Worm (Caenorhabditis elegans): ENCODE measurements around the gene B0416.2.
A peak's percentile ranks its signal among the peaks of the same experiment; 100 is the strongest.

Gene B0416.2

ce11 chrX:9338375-9338774 is 39.4 kb downstream of the B0416.2 start, which contains the start of gene apa-2:
TSS of gene apa-2 (plus strand) at chrX:9338675.
- TF ChIP-seq nhr-10 (tag; optimal IDR thresholded peaks at IDR 0.05) (no peak), elt-1 (tag; optimal IDR thresholded peaks at IDR 0.05) (no peak), nhr-77 (tag; optimal IDR thresholded peaks at IDR 0.05) (no peak), R02D3.7 (tag; optimal IDR thresholded peaks at IDR 0.05) (no peak), peb-1 (tag; optimal IDR thresholded peaks at IDR 0.05) (no peak), unc-62 (GFP tag; optimal IDR thresholded peaks at IDR 0.05) (no peak), sma-9 (GFP tag; optimal IDR thresholded peaks at IDR 0.05) (no peak), sma-9 (tag; optimal IDR thresholded peaks at IDR 0.05) (no peak), nhr-21 (tag; optimal IDR thresholded peaks at IDR 0.05) (no peak), crh-2 (tag; optimal IDR thresholded peaks at IDR 0.05) (no peak), mbf-1 (tag; optimal IDR thresholded peaks at IDR 0.05) (no peak)

- no peak for TF ChIP-seq nhr-10 (tag; optimal IDR thresholded peaks at IDR 0.05)
- peak; percentile 60 for TF ChIP-seq lin-13 (GFP tag; optimal IDR thresholded peaks at IDR 0.05)
- TF ChIP-seq unc-55 (GFP tag; optimal IDR thresholded peaks at IDR 0.05), result peak; percentile 71
- no peak for TF ChIP-seq R02D3.7 (tag; optimal IDR thresholded peaks at IDR 0.05)
- peak; percentile 39 for TF ChIP-seq mab-5 (tag; optimal IDR thresholded peaks at IDR 0.05)
- TF ChIP-seq sma-3 (GFP tag; optimal IDR thresholded peaks at IDR 0.05), result no peak
- TF ChIP-seq unc-39 (tag; optimal IDR thresholded peaks at IDR 0.05), result no peak
- peak; percentile 33 for TF ChIP-seq lin-11 (tag; optimal IDR thresholded peaks at IDR 0.05)
- TF ChIP-seq nhr-25 (tag; optimal IDR thresholded peaks at IDR 0.05), result peak; percentile 73
- peak; percentile 24 for TF ChIP-seq blmp-1 (tag; optimal IDR thresholded peaks at IDR 0.05; ENCODE audit: insufficient read depth)
- no peak for TF ChIP-seq mbf-1 (tag; optimal IDR thresholded peaks at IDR 0.05)
- TF ChIP-seq lsy-2 (tag; optimal IDR thresholded peaks at IDR 0.05), result peak in 1 of 2 experiments; percentile 83
- no peak for TF ChIP-seq ceh-16 (tag; optimal IDR thresholded peaks at IDR 0.05)
- TF ChIP-seq sma-9 (GFP tag; optimal IDR thresholded peaks at IDR 0.05), result peak; percentile 70
- no peak for TF ChIP-seq sma-9 (tag; optimal IDR thresholded peaks at IDR 0.05)
- no peak for TF ChIP-seq nhr-77 (tag; optimal IDR thresholded peaks at IDR 0.05)
- peak; percentile 60 for TF ChIP-seq nhr-21 (tag; optimal IDR thresholded peaks at IDR 0.05)
- TF ChIP-seq ZK546.5 (tag; optimal IDR thresholded peaks at IDR 0.05), result no peak
- peak; percentile 92 for TF ChIP-seq crh-2 (tag; optimal IDR thresholded peaks at IDR 0.05)
- TF ChIP-seq nhr-23 (tag; optimal IDR thresholded peaks at IDR 0.05), result no peak
- no peak for TF ChIP-seq ztf-1 (GFP tag; conservative IDR thresholded peaks at IDR 0.05)
- TF ChIP-seq nhr-12 (tag; optimal IDR thresholded peaks at IDR 0.05), result no peak
- TF ChIP-seq elt-1 (tag; optimal IDR thresholded peaks at IDR 0.05), result no peak
- no peak for TF ChIP-seq lin-39 (tag; optimal IDR thresholded peaks at IDR 0.05)
- no peak for TF ChIP-seq F13H6.1 (tag; optimal IDR thresholded peaks at IDR 0.05)
- TF ChIP-seq alr-1 (tag; optimal IDR thresholded peaks at IDR 0.05), result no peak
- TF ChIP-seq Y55F3AM.14 (GFP tag; optimal IDR thresholded peaks at IDR 0.05), result no peak
- no peak for TF ChIP-seq nhr-237 (tag; optimal IDR thresholded peaks at IDR 0.05)
- no peak for TF ChIP-seq ztf-11 (tag; optimal IDR thresholded peaks at IDR 0.05)
- TF ChIP-seq mdl-1 (tag; optimal IDR thresholded peaks at IDR 0.05), result peak; percentile 87 to 88
- peak; percentile 11 for TF ChIP-seq sem-4 (tag; optimal IDR thresholded peaks at IDR 0.05)
- peak; percentile 54 for TF ChIP-seq ztf-4 (tag; optimal IDR thresholded peaks at IDR 0.05)
- no peak for TF ChIP-seq elt-3 (tag; optimal IDR thresholded peaks at IDR 0.05)
- peak; percentile 95 for TF ChIP-seq nhr-129 (tag; optimal IDR thresholded peaks at IDR 0.05)
- TF ChIP-seq nhr-6 (tag; optimal IDR thresholded peaks at IDR 0.05), result peak; percentile 11
- peak; percentile 94 for TF ChIP-seq C34F6.9 (tag; optimal IDR thresholded peaks at IDR 0.05)
- TF ChIP-seq zag-1 (tag; optimal IDR thresholded peaks at IDR 0.05), result peak; percentile 4
- TF ChIP-seq fos-1 (tag; optimal IDR thresholded peaks at IDR 0.05), result peak; percentile 77
- no peak for TF ChIP-seq gmeb-1 (tag; optimal IDR thresholded peaks at IDR 0.05)
- TF ChIP-seq peb-1 (tag; optimal IDR thresholded peaks at IDR 0.05), result no peak
- TF ChIP-seq dmd-4 (tag; optimal IDR thresholded peaks at IDR 0.05), result no peak
- no peak for TF ChIP-seq ceh-82 (tag; optimal IDR thresholded peaks at IDR 0.05)
- no peak for TF ChIP-seq skn-1 (tag; optimal IDR thresholded peaks at IDR 0.05)
- no peak for TF ChIP-seq unc-62 (GFP tag; optimal IDR thresholded peaks at IDR 0.05)
- TF ChIP-seq snpc-4 (tag; optimal IDR thresholded peaks at IDR 0.05), result no peak
- peak; percentile 18 for TF ChIP-seq egl-27 (tag; optimal IDR thresholded peaks at IDR 0.05)
- TF ChIP-seq aly-2 (tag; optimal IDR thresholded peaks at IDR 0.05), result no peak
- no peak for TF ChIP-seq ama-1 (optimal IDR thresholded peaks at IDR 0.05)
- no peak for TF ChIP-seq nhr-11 (tag; optimal IDR thresholded peaks at IDR 0.05)
Observed at ce11 chrX:9347380-9347979, 48.5 kb downstream of the B0416.2 start, which contains the start of gene oga-1. TSS of gene oga-1 (minus strand) at chrX:9347430.

Measured in whole organism, L2 larva.